Worm (Caenorhabditis elegans): Measurements from ENCODE around the gene sdz-36.

ce11 chrIV:9648682-9649081 is 42.1 kb upstream of the sdz-36 start, which contains the start of gene srm-3:
- no peak for TF ChIP-seq sptf-1 (tag; optimal IDR thresholded peaks at IDR 0.05)
- no peak for TF ChIP-seq unc-62 (GFP tag; optimal IDR thresholded peaks at IDR 0.05)
- TF ChIP-seq snpc-4 (tag; optimal IDR thresholded peaks at IDR 0.05), result no peak
- no peak for TF ChIP-seq blmp-1 (tag; optimal IDR thresholded peaks at IDR 0.05)
- no peak for TF ChIP-seq ceh-39 (tag; optimal IDR thresholded peaks at IDR 0.05)
- no peak for TF ChIP-seq lsy-2 (tag; optimal IDR thresholded peaks at IDR 0.05)

Data from whole organism, mixed stage, embryonic.